Fruit fly (Drosophila melanogaster): ENCODE results near the gene beta-PheRS.
A peak's percentile ranks its signal among the peaks of the same experiment; 100 is the strongest.

The beta-PheRS gene

DNA sequence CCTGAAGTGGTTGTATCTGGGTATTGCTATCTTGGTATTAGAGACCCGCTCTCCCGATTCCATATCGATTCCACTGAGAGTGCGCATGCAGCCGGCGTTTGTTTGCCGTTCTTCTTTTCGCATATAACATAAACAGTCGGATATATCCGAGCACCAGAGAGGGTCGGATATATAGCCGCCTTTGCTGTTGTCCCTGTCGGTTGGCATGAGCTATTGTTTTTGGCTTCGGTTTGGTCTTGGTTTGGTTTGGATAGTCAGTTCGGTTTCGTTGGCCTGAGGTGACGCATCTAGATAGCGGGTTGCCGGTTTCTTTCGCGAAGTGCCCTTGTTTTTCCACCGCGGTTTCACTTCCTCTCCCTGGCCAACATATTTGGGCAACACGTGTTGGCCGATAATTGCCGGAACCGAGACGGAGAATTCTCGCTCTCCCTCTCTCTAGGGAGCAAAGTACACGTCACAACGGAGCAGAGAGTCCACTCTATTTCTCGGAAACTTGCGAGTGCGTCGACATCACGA, 20.4 kb upstream of the beta-PheRS start, which contains the start of gene Orct2 (continued):
- TF ChIP-seq Deaf1 (tag; optimal IDR thresholded peaks at IDR 0.05) (peak; percentile 95), CG10979 (tag; optimal IDR thresholded peaks at IDR 0.05) (no peak), ham (GFP tag; IDR thresholded peaks at IDR 0.05) (no peak), chn (GFP tag; optimal IDR thresholded peaks at IDR 0.05) (no peak), ssp (GFP tag; IDR thresholded peaks at IDR 0.05) (no peak), CG4282 (GFP tag; optimal IDR thresholded peaks at IDR 0.05) (no peak), cad (GFP tag; optimal IDR thresholded peaks at IDR 0.05) (no peak), CG42726 (GFP tag; IDR thresholded peaks at IDR 0.05; ENCODE audit: partially characterized antibody) (no peak), cato (GFP tag; optimal IDR thresholded peaks at IDR 0.05; ENCODE audit: borderline replicate concordance) (no peak), CG34376 (GFP tag; optimal IDR thresholded peaks at IDR 0.05) (peak; percentile 66), Mad (GFP tag; optimal IDR thresholded peaks at IDR 0.05) (no peak), Sin3A (optimal IDR thresholded peaks at IDR 0.05) (no peak), wdn (GFP tag; IDR thresholded peaks at IDR 0.05) (no peak), CG7928 (GFP tag; optimal IDR thresholded peaks at IDR 0.05) (no peak), tgo (GFP tag; IDR thresholded peaks at IDR 0.05) (no peak), gsb (GFP tag; IDR thresholded peaks at IDR 0.05) (no peak), peb (GFP tag; IDR thresholded peaks at IDR 0.05) (no peak), pnt (GFP tag; optimal IDR thresholded peaks at IDR 0.05) (no peak), CG3838 (GFP tag; optimal IDR thresholded peaks at IDR 0.05) (no peak), Bdp1 (GFP tag; optimal IDR thresholded peaks at IDR 0.05) (no peak), CG6791 (GFP tag; IDR thresholded peaks at IDR 0.05; ENCODE audit: partially characterized antibody) (no peak), CG16815 (GFP tag; optimal IDR thresholded peaks at IDR 0.05) (no peak), gem (tag; optimal IDR thresholded peaks at IDR 0.05) (no peak), Doc2 (GFP tag; IDR thresholded peaks at IDR 0.05) (no peak), dysf (GFP tag; IDR thresholded peaks at IDR 0.05) (no peak), CG17359 (tag; optimal IDR thresholded peaks at IDR 0.05) (no peak), CG9817 (tag; optimal IDR thresholded peaks at IDR 0.05) (no peak), CG30431 (GFP tag; optimal IDR thresholded peaks at IDR 0.05) (no peak), Dip3 (GFP tag; optimal IDR thresholded peaks at IDR 0.05) (no peak), CG32767 (GFP tag; IDR thresholded peaks at IDR 0.05) (no peak), Neu2 (GFP tag; optimal IDR thresholded peaks at IDR 0.05; ENCODE audit: borderline replicate concordance) (no peak), B-H2 (GFP tag; optimal IDR thresholded peaks at IDR 0.05) (peak; percentile 37), crp (GFP tag; optimal IDR thresholded peaks at IDR 0.05) (no peak), CG15073 (GFP tag; optimal IDR thresholded peaks at IDR 0.05) (no peak), CG4424 (GFP tag; optimal IDR thresholded peaks at IDR 0.05) (no peak), amos (GFP tag; IDR thresholded peaks at IDR 0.05; ENCODE audit: partially characterized antibody) (peak; percentile 15; the same call in 1 of the 2 replicates), CG11398 (GFP tag; optimal IDR thresholded peaks at IDR 0.05) (no peak), bcd (GFP tag; optimal IDR thresholded peaks at IDR 0.05) (no peak), CG3281 (GFP tag; optimal IDR thresholded peaks at IDR 0.05) (peak; percentile 16), dm (GFP tag; optimal IDR thresholded peaks at IDR 0.05) (peak; percentile 41), abd-A (tag; optimal IDR thresholded peaks at IDR 0.05) (peak; percentile 79), CG2889 (GFP tag; IDR thresholded peaks at IDR 0.05) (no peak), CG6272 (GFP tag; IDR thresholded peaks at IDR 0.05) (no peak), grau (tag; optimal IDR thresholded peaks at IDR 0.05) (peak; percentile 22), Camta (GFP tag; optimal IDR thresholded peaks at IDR 0.05) (no peak), Eip74EF (GFP tag; optimal IDR thresholded peaks at IDR 0.05) (peak in 1 of 2 experiments; percentile 79), Gug (GFP tag; IDR thresholded peaks at IDR 0.05) (no peak), Antp (GFP tag; optimal IDR thresholded peaks at IDR 0.05) (peak; percentile 15), CG8388 (GFP tag; optimal IDR thresholded peaks at IDR 0.05) (no peak), CG14965 (GFP tag; optimal IDR thresholded peaks at IDR 0.05; ENCODE audit: borderline replicate concordance) (no peak), ap (GFP tag; IDR thresholded peaks at IDR 0.05) (no peak), ac (GFP tag; optimal IDR thresholded peaks at IDR 0.05) (no peak)

Measured in whole organism, embryonic.